Fruit fly (Drosophila melanogaster): ENCODE measurements around the gene Chc.

- TF ChIP-seq psq (optimal IDR thresholded peaks at IDR 0.05): no peak
- TF ChIP-seq pan (optimal IDR thresholded peaks at IDR 0.05): no peak
- no peak for TF ChIP-seq EcR (GFP tag; optimal IDR thresholded peaks at IDR 0.05)
- no peak for TF ChIP-seq CG8478 (optimal IDR thresholded peaks at IDR 0.05)
- TF ChIP-seq usp (GFP tag; optimal IDR thresholded peaks at IDR 0.05): no peak
Observed at dm6 chrX:15817823-15818222, 17.5 kb downstream of the Chc start.

All from whole organism.